Worm (Caenorhabditis elegans) whole organism, L1 larva: ENCODE data around the gene wrt-4.

Experiments used
- C04F5.9 ChIP-seq: sonication (generic microtip); optimal IDR thresholded peaks from 2 replicates; lab custom pipeline; 2016; ENCODE audit warnings: missing genetic modification characterization, missing compliant biosample characterization
- C16A3.4 ChIP-seq: fragments of 150-350 bp; optimal IDR thresholded peaks from 2 replicates; lab custom pipeline; 2014; ENCODE audit warnings: missing biosample characterization, missing genetic modification characterization
- C34B4.2 ChIP-seq: sonication (generic microtip); optimal IDR thresholded peaks from 2 replicates; lab custom pipeline; 2017; ENCODE audit warnings: mild to moderate bottlenecking, missing genetic modification characterization, missing compliant biosample characterization
- F16B12.6 ChIP-seq: fragments of 150-350 bp; optimal IDR thresholded peaks from 2 replicates; lab custom pipeline; 2014; ENCODE audit warnings: missing biosample characterization, missing genetic modification characterization
- blmp-1 ChIP-seq: fragments of 150-350 bp; optimal IDR thresholded peaks from 2 replicates; lab custom pipeline; 2014; ENCODE audit warnings: missing biosample characterization, missing genetic modification characterization
- ceh-63 ChIP-seq: fragments of 200-800 bp; sonication (Bioruptor generic); optimal IDR thresholded peaks from 2 replicates; lab custom pipeline; 2018; ENCODE audit warnings: mild to moderate bottlenecking, missing genetic modification characterization, missing compliant biosample characterization
- ceh-8 ChIP-seq: fragments of 200-800 bp; sonication (Bioruptor generic); optimal IDR thresholded peaks from 2 replicates; lab custom pipeline; 2018; ENCODE audit warnings: mild to moderate bottlenecking, missing genetic modification characterization, moderate library complexity, missing compliant biosample characterization
- ceh-88 ChIP-seq: fragments of 200-800 bp; sonication (Bioruptor generic); IDR thresholded peaks from 2 replicates; pipeline ENCODE4 v1.3.6; 2022; ENCODE audit warnings: missing genetic modification characterization, missing compliant biosample characterization
- dpl-1 ChIP-seq, 3 experiments: fragments of 150-350 bp in 2 of 3; sonication (generic microtip) in 1 of 3; optimal IDR thresholded peaks; 2 replicates each; lab custom pipeline; 2014 to 2017; ENCODE audit warnings: missing biosample characterization in 3 of 3, missing genetic modification characterization in 3 of 3, missing genetic modification reagents in 3 of 3
- dsc-1 ChIP-seq: sonication (generic microtip); optimal IDR thresholded peaks from 2 replicates; lab custom pipeline; 2016; ENCODE audit warnings: mild to moderate bottlenecking, missing genetic modification characterization, missing compliant biosample characterization
- efl-1 ChIP-seq, 4 experiments: fragments of 150-350 bp; optimal IDR thresholded peaks in 3 of 4; peaks in 1 of 4; 1 replicate in 1 of 4; 2 replicates in 3 of 4; lab custom pipeline; 2014; ENCODE audit warnings: missing biosample characterization in 2 of 4, missing genetic modification characterization in 2 of 4, missing genetic modification reagents in 2 of 4
- egl-13 ChIP-seq: sonication (generic microtip); optimal IDR thresholded peaks from 2 replicates; lab custom pipeline; 2016; ENCODE audit warnings: missing genotype, missing genetic modification reagents, missing genetic modification characterization, missing compliant biosample characterization
- egl-27 ChIP-seq, 2 experiments: fragments of 150-350 bp in 1 of 2; sonication (generic microtip); optimal IDR thresholded peaks; 3 replicates each; lab custom pipeline; 2017 to 2018; ENCODE audit warnings: missing biosample characterization in 2 of 2, missing genetic modification characterization in 2 of 2, missing genetic modification reagents in 2 of 2
- elt-3 ChIP-seq, 6 experiments: fragments of 150-350 bp in 1 of 6; sonication (generic microtip); optimal IDR thresholded peaks; 2 replicates each; lab custom pipeline; 2017 to 2018; ENCODE audit warnings: missing biosample characterization in 6 of 6, missing genetic modification characterization in 6 of 6, inconsistent platforms in 1 of 6
- fkh-10 ChIP-seq: sonication (generic microtip); optimal IDR thresholded peaks from 2 replicates; lab custom pipeline; 2017; ENCODE audit warnings: missing biosample characterization, missing genetic modification reagents, missing genetic modification characterization
- grh-1 ChIP-seq: fragments of 200-800 bp; sonication (Bioruptor generic); IDR thresholded peaks from 2 replicates; pipeline ENCODE4 v1.3.6; 2022; ENCODE audit warnings: missing genetic modification reagents, missing genetic modification characterization, missing compliant biosample characterization
- hlh-17 ChIP-seq: fragments of 200-800 bp; sonication (Bioruptor generic); optimal IDR thresholded peaks from 2 replicates; lab custom pipeline; 2018; ENCODE audit warnings: missing genetic modification characterization, mild to moderate bottlenecking, missing compliant biosample characterization, moderate library complexity, borderline replicate concordance
- hlh-4 ChIP-seq: sonication (generic microtip); optimal IDR thresholded peaks from 2 replicates; lab custom pipeline; 2016; ENCODE audit warnings: mild to moderate bottlenecking, missing genetic modification characterization, missing compliant biosample characterization
- hpl-2 ChIP-seq: fragments of 150-350 bp; optimal IDR thresholded peaks from 2 replicates; lab custom pipeline; 2014; ENCODE audit warnings: missing biosample characterization, missing genetic modification reagents, missing genetic modification characterization
- irx-1 ChIP-seq: sonication (generic microtip); optimal IDR thresholded peaks from 2 replicates; lab custom pipeline; 2016; ENCODE audit warnings: missing genetic modification characterization, missing compliant biosample characterization
- isw-1 ChIP-seq: fragments of 200-800 bp; sonication (Bioruptor generic); IDR thresholded peaks from 2 replicates; pipeline ENCODE4 v1.3.6; 2022; ENCODE audit warnings: missing genetic modification characterization, missing compliant biosample characterization
- jun-1 ChIP-seq: fragments of 150-350 bp; optimal IDR thresholded peaks from 2 replicates; lab custom pipeline; 2014; ENCODE audit warnings: missing biosample characterization, missing genetic modification reagents, missing genetic modification characterization
- lin-15B ChIP-seq: fragments of 150-350 bp; sonication (generic microtip); optimal IDR thresholded peaks from 3 replicates; lab custom pipeline; 2014; ENCODE audit warnings: missing biosample characterization, missing genetic modification characterization
- mab-9 ChIP-seq: fragments of 200-800 bp; sonication (Bioruptor generic); IDR thresholded peaks from 2 replicates; pipeline ENCODE4 v1.3.6; 2022; ENCODE audit warnings: missing genetic modification reagents, missing genetic modification characterization, missing compliant biosample characterization
- mdl-1 ChIP-seq, 2 experiments: fragments of 150-350 bp; optimal IDR thresholded peaks; 2 replicates each; lab custom pipeline; 2014 to 2017; ENCODE audit warnings: missing biosample characterization in 2 of 2, missing genetic modification characterization in 2 of 2, inconsistent platforms in 1 of 2
- mef-2 ChIP-seq: fragments of 150-350 bp; optimal IDR thresholded peaks from 2 replicates; lab custom pipeline; 2014; ENCODE audit warnings: missing biosample characterization, missing genetic modification characterization
- nhr-11 ChIP-seq: fragments of 150-350 bp; optimal IDR thresholded peaks from 2 replicates; lab custom pipeline; 2014; ENCODE audit warnings: missing biosample characterization, missing genetic modification characterization
- nhr-12 ChIP-seq: sonication (generic microtip); optimal IDR thresholded peaks from 2 replicates; lab custom pipeline; 2017; ENCODE audit warnings: missing biosample characterization, missing genetic modification characterization
- nhr-237 ChIP-seq: fragments of 150-350 bp; optimal IDR thresholded peaks from 2 replicates; lab custom pipeline; 2014; ENCODE audit warnings: missing biosample characterization, missing genetic modification characterization
- nhr-28 ChIP-seq: fragments of 150-350 bp; optimal IDR thresholded peaks from 2 replicates; lab custom pipeline; 2014; ENCODE audit warnings: missing biosample characterization, missing genetic modification characterization
- nhr-47 ChIP-seq: sonication (generic microtip); optimal IDR thresholded peaks from 2 replicates; lab custom pipeline; 2016; ENCODE audit warnings: mild to moderate bottlenecking, missing genetic modification characterization, moderate library complexity, missing compliant biosample characterization
- nhr-71 ChIP-seq: sonication (generic microtip); optimal IDR thresholded peaks from 2 replicates; lab custom pipeline; 2016; ENCODE audit warnings: mild to moderate bottlenecking, missing genetic modification characterization, moderate library complexity, missing compliant biosample characterization
- nhr-77 ChIP-seq: fragments of 150-350 bp; optimal IDR thresholded peaks from 2 replicates; lab custom pipeline; 2014; ENCODE audit warnings: missing biosample characterization, missing genetic modification characterization
- nhr-84 ChIP-seq: sonication (generic microtip); optimal IDR thresholded peaks from 2 replicates; lab custom pipeline; 2017; ENCODE audit warnings: missing biosample characterization, missing genetic modification characterization
- nhr-85 ChIP-seq: sonication (generic microtip); peaks from one replicate; lab custom pipeline; 2016; ENCODE audit warnings: missing genetic modification characterization, inconsistent platforms, missing compliant biosample characterization
- skn-1 ChIP-seq: fragments of 150-350 bp; optimal IDR thresholded peaks from 2 replicates; lab custom pipeline; 2014; ENCODE audit warnings: missing biosample characterization, missing genetic modification characterization
- snpc-4 ChIP-seq: fragments of 150-350 bp; optimal IDR thresholded peaks from 2 replicates; lab custom pipeline; 2014; ENCODE audit warnings: missing biosample characterization, missing genetic modification characterization
- snu-23 ChIP-seq: sonication (generic microtip); optimal IDR thresholded peaks from 2 replicates; lab custom pipeline; 2016; ENCODE audit warnings: missing genetic modification characterization, missing compliant biosample characterization
- sptf-1 ChIP-seq: fragments of 150-350 bp; optimal IDR thresholded peaks from 2 replicates; lab custom pipeline; 2014; ENCODE audit warnings: missing biosample characterization, missing genetic modification characterization
- unc-130 ChIP-seq: fragments of 150-350 bp; optimal IDR thresholded peaks from 2 replicates; lab custom pipeline; 2017; ENCODE audit warnings: missing biosample characterization, missing genetic modification characterization, inconsistent platforms
- unc-62 ChIP-seq: fragments of 150-350 bp; optimal IDR thresholded peaks from 2 replicates; lab custom pipeline; 2014; ENCODE audit warnings: missing biosample characterization, missing genetic modification reagents, missing genetic modification characterization
- unc-86 ChIP-seq: sonication (generic microtip); optimal IDR thresholded peaks from 2 replicates; lab custom pipeline; 2016; ENCODE audit warnings: missing genetic modification characterization, missing compliant biosample characterization
- zip-4 ChIP-seq: fragments of 200-800 bp; sonication (Bioruptor generic); optimal IDR thresholded peaks from 2 replicates; lab custom pipeline; 2018; ENCODE audit warnings: mild to moderate bottlenecking, missing genetic modification characterization, moderate library complexity, missing compliant biosample characterization
- ztf-11 ChIP-seq, 2 experiments: sonication (generic microtip); optimal IDR thresholded peaks; 2 replicates each; lab custom pipeline; 2016 to 2017; ENCODE audit warnings: missing genetic modification characterization in 2 of 2, missing biosample characterization in 1 of 2, missing compliant biosample characterization in 1 of 2

Gene wrt-4

ce11 chrX:15736419-15736818, 20.6 kb downstream of the wrt-4 start (continued):
- TF ChIP-seq hpl-2 (peak; percentile 77), nhr-47 (tag; lab: Kevin White, UChicago) (peak; percentile 86), snu-23 (peak; percentile 88), snpc-4 (tag; lab: Kevin White, UChicago) (peak; percentile 58), fkh-10 (GFP tag; lab: Kevin White, UChicago) (peak; percentile 77), skn-1 (tag; lab: Kevin White, UChicago) (peak; percentile 36), C04F5.9 (tag; lab: Kevin White, UChicago) (no peak), irx-1 (tag; lab: Kevin White, UChicago) (peak; percentile 40), ceh-88 (GFP tag; lab: Robert Waterston, UW) (no peak), nhr-77 (tag; lab: Kevin White, UChicago) (peak; percentile 69), isw-1 (0 out of 2 replicates have a peak, but pooled peaks have one; percentile 2), egl-13 (peak; percentile 35), nhr-237 (tag; lab: Kevin White, UChicago) (peak; percentile 36), dsc-1 (tag; lab: Kevin White, UChicago) (peak; percentile 74), blmp-1 (no peak), nhr-11 (tag; lab: Kevin White, UChicago) (peak; percentile 77), ceh-8 (no peak), mdl-1 (tag; optimal IDR thresholded peaks at IDR 0.05; lab: Kevin White, UChicago) (peak in 1 of 2 experiments; percentile 35)
- TF ChIP-seq, all 84 proteins: peak for 42

ce11 chrX:15731668-15732067, 25.4 kb downstream of the wrt-4 start, which contains the start of gene lin-15A:
Gene lin-15A (plus strand): TSS chrX:15731968.
- TF ChIP-seq mef-2 (tag; lab: Kevin White, UChicago) = no peak
- TF ChIP-seq nhr-28 = no peak
- no peak for TF ChIP-seq ztf-11 (tag; optimal IDR thresholded peaks at IDR 0.05; lab: Kevin White, UChicago)
- TF ChIP-seq ceh-88 (GFP tag; lab: Robert Waterston, UW) = no peak
- no peak for TF ChIP-seq blmp-1
- TF ChIP-seq hlh-4 = no peak
- no peak for TF ChIP-seq unc-86 (tag; lab: Kevin White, UChicago)

ce11 chrX:15730342-15730741, 26.7 kb downstream of the wrt-4 start:
- TF ChIP-seq sptf-1 (tag; lab: Kevin White, UChicago) (no peak), F16B12.6 (tag; lab: Kevin White, UChicago) (no peak), nhr-12 (tag; lab: Kevin White, UChicago) (no peak), zip-4 (no peak), nhr-71 (tag; lab: Kevin White, UChicago) (no peak), dpl-1 (GFP tag; optimal IDR thresholded peaks at IDR 0.05; lab: Kevin White, UChicago) (no peak), grh-1 (no peak), mab-9 (GFP tag; lab: Robert Waterston, UW) (no peak), C16A3.4 (tag; lab: Kevin White, UChicago) (no peak), unc-130 (tag; lab: Kevin White, UChicago) (no peak), lin-15B (no peak), nhr-77 (tag; lab: Kevin White, UChicago) (no peak)

- no peak for TF ChIP-seq nhr-85
- TF ChIP-seq lin-15B = peak; percentile 42
- TF ChIP-seq, all 84 proteins: peak for 1
These were observed 31.4 kb downstream of the wrt-4 start, which contains the start of gene lin-15B for ce11 chrX:15725566-15726173. Gene lin-15B (plus strand): TSS chrX:15726123.

- TF ChIP-seq dsc-1 (tag; lab: Kevin White, UChicago) = peak; percentile 38
- no peak for TF ChIP-seq nhr-84 (tag; lab: Kevin White, UChicago)
- TF ChIP-seq ztf-11 (tag; optimal IDR thresholded peaks at IDR 0.05; lab: Kevin White, UChicago) = peak in 1 of 2 experiments; percentile 11
- TF ChIP-seq jun-1 = peak; percentile 48
- TF ChIP-seq ceh-63 = no peak
- TF ChIP-seq elt-3 (tag; optimal IDR thresholded peaks at IDR 0.05; lab: Kevin White, UChicago) = peak in 1 of 6 experiments; percentile 50
- peak; percentile 45 for TF ChIP-seq irx-1 (tag; lab: Kevin White, UChicago)
- no peak for TF ChIP-seq C34B4.2 (tag; lab: Kevin White, UChicago)
- TF ChIP-seq unc-62 (GFP tag; lab: Kevin White, UChicago) = no peak
- TF ChIP-seq egl-27 (tag; optimal IDR thresholded peaks at IDR 0.05; lab: Kevin White, UChicago) = no peak
- TF ChIP-seq efl-1 (optimal IDR thresholded peaks at IDR 0.05; lab: Kevin White, UChicago) = peak; percentile 69 to 78
- TF ChIP-seq efl-1 (GFP tag; optimal IDR thresholded peaks at IDR 0.05 in 1 of 2; lab: Kevin White, UChicago) = peak in 1 of 2 experiments; percentile 58
- no peak for TF ChIP-seq sptf-1 (tag; lab: Kevin White, UChicago)
- no peak for TF ChIP-seq nhr-11 (tag; lab: Kevin White, UChicago)
- peak in 1 of 2 experiments; percentile 81 for TF ChIP-seq mdl-1 (tag; optimal IDR thresholded peaks at IDR 0.05; lab: Kevin White, UChicago)
- no peak for TF ChIP-seq ceh-8
- no peak for TF ChIP-seq hlh-17 (GFP tag; lab: Kevin White, UChicago)
These were observed 32.1 kb downstream of the wrt-4 start for ce11 chrX:15724994-15725393.
